Worm (Caenorhabditis elegans) whole organism, L2 larva: ENCODE measurements around the gene R160.2.

ENCODE experiments used
- C34F6.9 ChIP-seq: fragments of 150-350 bp; optimal IDR thresholded peaks from 2 replicates; lab custom pipeline; 2014; ENCODE audit warnings: missing biosample characterization, missing genetic modification characterization
- F13H6.1 ChIP-seq: sonication (generic microtip); optimal IDR thresholded peaks from 2 replicates; lab custom pipeline; 2016; ENCODE audit warnings: missing genetic modification characterization, missing compliant biosample characterization
- R02D3.7 ChIP-seq: fragments of 150-350 bp; optimal IDR thresholded peaks from 2 replicates; lab custom pipeline; 2014; ENCODE audit warnings: missing biosample characterization, missing genetic modification characterization
- Y55F3AM.14 ChIP-seq: fragments of 200-800 bp; sonication (Bioruptor generic); optimal IDR thresholded peaks from 2 replicates; lab custom pipeline; 2018; ENCODE audit warnings: mild to moderate bottlenecking, missing genetic modification characterization, missing compliant biosample characterization
- ZK546.5 ChIP-seq: sonication (generic microtip); optimal IDR thresholded peaks from 2 replicates; lab custom pipeline; 2017; ENCODE audit warnings: missing biosample characterization, missing genetic modification characterization
- alr-1 ChIP-seq: fragments of 150-350 bp; optimal IDR thresholded peaks from 2 replicates; lab custom pipeline; 2014; ENCODE audit warnings: missing biosample characterization, missing genetic modification characterization
- aly-2 ChIP-seq: fragments of 150-350 bp; optimal IDR thresholded peaks from 2 replicates; lab custom pipeline; 2014; ENCODE audit warnings: missing biosample characterization, missing genetic modification characterization
- ama-1 ChIP-seq: fragments of 150-350 bp; optimal IDR thresholded peaks from 2 replicates; lab custom pipeline; 2018; ENCODE audit warnings: inconsistent platforms
- blmp-1 ChIP-seq: sonication (generic microtip); optimal IDR thresholded peaks from 2 replicates; lab custom pipeline; 2017; ENCODE audit warnings: missing genetic modification characterization, mild to moderate bottlenecking, missing compliant biosample characterization, antibody characterized with exemption, moderate library complexity; ENCODE audit not compliant: insufficient read depth
- ceh-82 ChIP-seq: fragments of 150-350 bp; optimal IDR thresholded peaks from 2 replicates; lab custom pipeline; 2014; ENCODE audit warnings: missing biosample characterization, missing genetic modification characterization
- crh-2 ChIP-seq: sonication (generic microtip); optimal IDR thresholded peaks from 2 replicates; lab custom pipeline; 2017; ENCODE audit warnings: missing biosample characterization, missing genetic modification characterization
- dmd-4 ChIP-seq: sonication (generic microtip); optimal IDR thresholded peaks from 2 replicates; lab custom pipeline; 2017; ENCODE audit warnings: missing biosample characterization, missing genetic modification characterization
- egl-27 ChIP-seq: sonication (generic microtip); optimal IDR thresholded peaks from 3 replicates; lab custom pipeline; 2017; ENCODE audit warnings: missing biosample characterization, missing genetic modification reagents, missing genetic modification characterization
- elt-1 ChIP-seq: fragments of 150-350 bp; optimal IDR thresholded peaks from 2 replicates; lab custom pipeline; 2014; ENCODE audit warnings: missing biosample characterization, missing genetic modification characterization
- elt-3 ChIP-seq: sonication (generic microtip); optimal IDR thresholded peaks from 2 replicates; lab custom pipeline; 2017; ENCODE audit warnings: missing biosample characterization, missing genetic modification characterization
- fos-1 ChIP-seq: fragments of 150-350 bp; optimal IDR thresholded peaks from 2 replicates; lab custom pipeline; 2014; ENCODE audit warnings: missing biosample characterization, missing genetic modification characterization
- gmeb-1 ChIP-seq: fragments of 150-350 bp; optimal IDR thresholded peaks from 2 replicates; lab custom pipeline; 2014; ENCODE audit warnings: missing biosample characterization, missing genetic modification characterization
- lin-13 ChIP-seq: fragments of 150-350 bp; optimal IDR thresholded peaks from 2 replicates; lab custom pipeline; 2014; ENCODE audit warnings: missing biosample characterization, missing genetic modification reagents, missing genetic modification characterization
- lin-39 ChIP-seq: fragments of 150-350 bp; optimal IDR thresholded peaks from 2 replicates; lab custom pipeline; 2014; ENCODE audit warnings: missing biosample characterization, missing genetic modification reagents, missing genetic modification characterization
- lsy-2 ChIP-seq, 2 experiments: fragments of 150-350 bp in 1 of 2; sonication (generic microtip) in 1 of 2; optimal IDR thresholded peaks; 2 replicates each; lab custom pipeline; 2014 to 2017; ENCODE audit warnings: missing biosample characterization in 2 of 2, missing genetic modification characterization in 2 of 2
- mab-5 ChIP-seq: fragments of 150-350 bp; optimal IDR thresholded peaks from 2 replicates; lab custom pipeline; 2014; ENCODE audit warnings: missing biosample characterization, missing genetic modification characterization
- mbf-1 ChIP-seq: sonication (generic microtip); optimal IDR thresholded peaks from 2 replicates; lab custom pipeline; 2017; ENCODE audit warnings: missing biosample characterization, missing genetic modification characterization
- mdl-1 ChIP-seq, 2 experiments: fragments of 150-350 bp in 1 of 2; sonication (generic microtip) in 1 of 2; optimal IDR thresholded peaks; 2 replicates each; lab custom pipeline; 2017; ENCODE audit warnings: missing biosample characterization in 2 of 2, missing genetic modification characterization in 2 of 2
- nhr-11 ChIP-seq: fragments of 150-350 bp; optimal IDR thresholded peaks from 2 replicates; lab custom pipeline; 2014; ENCODE audit warnings: missing biosample characterization, missing genetic modification characterization
- nhr-12 ChIP-seq: fragments of 150-350 bp; optimal IDR thresholded peaks from 2 replicates; lab custom pipeline; 2014; ENCODE audit warnings: missing biosample characterization, missing genetic modification characterization
- nhr-129 ChIP-seq: fragments of 150-350 bp; optimal IDR thresholded peaks from 2 replicates; lab custom pipeline; 2014; ENCODE audit warnings: missing biosample characterization, missing genetic modification characterization
- nhr-21 ChIP-seq: fragments of 150-350 bp; optimal IDR thresholded peaks from 2 replicates; lab custom pipeline; 2014; ENCODE audit warnings: missing biosample characterization, missing genetic modification characterization
- nhr-237 ChIP-seq: fragments of 150-350 bp; optimal IDR thresholded peaks from 2 replicates; lab custom pipeline; 2014; ENCODE audit warnings: missing biosample characterization, missing genetic modification characterization
- nhr-25 ChIP-seq: fragments of 150-350 bp; sonication (generic microtip); optimal IDR thresholded peaks from 3 replicates; lab custom pipeline; 2014; ENCODE audit warnings: missing biosample characterization, missing genetic modification characterization
- nhr-6 ChIP-seq: fragments of 150-350 bp; optimal IDR thresholded peaks from 2 replicates; lab custom pipeline; 2014; ENCODE audit warnings: missing biosample characterization, missing genetic modification characterization
- nhr-77 ChIP-seq: fragments of 150-350 bp; optimal IDR thresholded peaks from 2 replicates; lab custom pipeline; 2014; ENCODE audit warnings: missing biosample characterization, missing genetic modification characterization
- peb-1 ChIP-seq: fragments of 150-350 bp; optimal IDR thresholded peaks from 2 replicates; lab custom pipeline; 2014; ENCODE audit warnings: missing biosample characterization, missing genetic modification characterization
- sem-4 ChIP-seq: fragments of 150-350 bp; optimal IDR thresholded peaks from 2 replicates; lab custom pipeline; 2014; ENCODE audit warnings: missing biosample characterization, missing genetic modification reagents, missing genetic modification characterization
- skn-1 ChIP-seq: sonication (generic microtip); optimal IDR thresholded peaks from 2 replicates; lab custom pipeline; 2017; ENCODE audit warnings: missing biosample characterization, missing genetic modification characterization
- sma-3 ChIP-seq: sonication (generic microtip); optimal IDR thresholded peaks from 2 replicates; lab custom pipeline; 2016; ENCODE audit warnings: missing genetic modification reagents, missing genetic modification characterization, missing compliant biosample characterization
- sma-9 ChIP-seq, 2 experiments: fragments of 150-350 bp in 1 of 2; sonication (generic microtip) in 1 of 2; optimal IDR thresholded peaks; 2 replicates each; lab custom pipeline; 2014 to 2016; ENCODE audit warnings: missing genetic modification characterization in 2 of 2, mild to moderate bottlenecking in 1 of 2, missing biosample characterization in 1 of 2, missing compliant biosample characterization in 1 of 2, missing genetic modification reagents in 1 of 2, moderate library complexity in 1 of 2
- snpc-4 ChIP-seq: fragments of 150-350 bp; optimal IDR thresholded peaks from 2 replicates; lab custom pipeline; 2014; ENCODE audit warnings: missing biosample characterization, missing genetic modification characterization
- unc-55 ChIP-seq: fragments of 150-350 bp; sonication (generic microtip); optimal IDR thresholded peaks from 3 replicates; lab custom pipeline; 2014; ENCODE audit warnings: missing biosample characterization, missing genetic modification reagents, missing genetic modification characterization
- unc-62 ChIP-seq: fragments of 150-350 bp; optimal IDR thresholded peaks from 2 replicates; lab custom pipeline; 2014; ENCODE audit warnings: missing biosample characterization, missing genetic modification reagents, missing genetic modification characterization
- zag-1 ChIP-seq: fragments of 150-350 bp; optimal IDR thresholded peaks from 2 replicates; lab custom pipeline; 2014; ENCODE audit warnings: missing biosample characterization, missing genetic modification characterization
- ztf-1 ChIP-seq: fragments of 200-800 bp; sonication (Bioruptor generic); conservative IDR thresholded peaks from 2 replicates; pipeline ENCODE4 v1.3.6; 2022; ENCODE audit warnings: missing genetic modification characterization, missing compliant biosample characterization
- ztf-4 ChIP-seq: fragments of 150-350 bp; optimal IDR thresholded peaks from 2 replicates; lab custom pipeline; 2014; ENCODE audit warnings: missing biosample characterization, missing genetic modification characterization

R160.2 gene

DNA sequence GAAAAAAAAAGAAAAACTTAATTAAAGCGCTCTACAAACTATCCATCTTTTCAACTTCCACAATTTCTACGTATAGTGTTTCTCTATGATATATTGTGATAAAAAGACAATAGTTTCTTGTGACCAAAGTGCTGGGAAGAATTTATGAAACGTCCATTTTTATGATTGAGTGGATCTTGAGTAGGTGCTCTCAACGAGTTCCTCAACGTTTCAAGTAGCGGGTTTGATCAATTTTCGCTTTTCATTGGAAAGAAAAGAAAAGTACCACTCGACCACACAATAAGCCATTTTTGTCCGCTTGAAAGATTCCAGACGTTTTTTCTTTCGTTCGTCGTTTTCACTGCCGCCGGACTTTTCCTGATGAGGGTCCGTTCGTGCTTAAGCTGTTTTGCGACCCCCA lies 20.8 kb upstream of the R160.2 start:
- no peak for TF ChIP-seq nhr-129 (tag; lab: Kevin White, UChicago)
- no peak for TF ChIP-seq Y55F3AM.14
- TF ChIP-seq ama-1 (lab: Kevin White, UChicago), result no peak
- no peak for TF ChIP-seq ceh-82
- TF ChIP-seq, all 48 proteins: peak for 0

DNA sequence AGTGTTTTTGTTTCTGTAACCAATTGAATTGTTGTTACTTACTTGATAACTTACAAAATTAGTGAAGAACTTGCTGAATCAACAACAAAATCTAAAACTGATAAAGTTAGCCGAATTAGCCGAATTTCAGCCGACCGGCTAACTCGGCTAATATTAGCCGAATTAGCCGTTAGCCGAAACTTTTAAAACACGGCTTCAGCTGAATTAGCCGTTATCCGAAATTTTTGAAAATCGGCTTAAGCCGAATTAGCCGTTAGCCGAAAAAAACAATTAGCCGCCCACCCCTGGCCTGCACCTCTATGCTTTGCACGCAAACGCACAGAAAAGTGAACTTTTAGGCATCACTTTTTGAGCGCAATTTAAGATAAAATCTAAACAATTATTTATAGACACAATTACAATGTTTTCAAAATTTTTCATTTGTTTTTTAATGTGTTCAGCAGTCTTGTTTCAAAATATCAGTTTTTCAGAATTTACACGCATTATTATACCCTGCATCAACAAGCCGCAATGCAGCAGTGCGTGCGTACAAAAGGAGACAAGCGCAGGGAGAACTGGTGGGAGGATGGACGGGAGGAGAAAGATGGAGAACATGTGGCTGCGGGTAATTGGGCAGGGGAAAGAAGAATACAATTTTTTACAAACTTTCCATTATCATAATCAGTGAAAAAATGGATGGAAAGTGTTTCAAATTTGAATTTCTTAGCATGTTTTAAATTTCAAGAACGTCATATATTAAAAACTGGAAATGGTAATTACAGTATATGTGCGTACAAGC lies 18.6 kb upstream of the R160.2 start:
- TF ChIP-seq fos-1 (peak; percentile 64), ceh-82 (peak; percentile 63), dmd-4 (no peak), blmp-1 (no peak), ztf-1 (GFP tag; lab: Robert Waterston, UW) (no peak), ZK546.5 (tag; lab: Kevin White, UChicago) (no peak), aly-2 (no peak), nhr-25 (tag; lab: Kevin White, UChicago) (peak; percentile 78), lsy-2 (tag; optimal IDR thresholded peaks at IDR 0.05; lab: Kevin White, UChicago) (peak; percentile 59 to 77), C34F6.9 (tag; lab: Kevin White, UChicago) (peak; percentile 46), R02D3.7 (tag; lab: Kevin White, UChicago) (no peak), ztf-4 (tag; lab: Kevin White, UChicago) (no peak), elt-3 (tag; lab: Kevin White, UChicago) (no peak), F13H6.1 (peak; percentile 79), crh-2 (tag; lab: Kevin White, UChicago) (peak; percentile 89), nhr-21 (tag; lab: Kevin White, UChicago) (peak; percentile 85), nhr-6 (tag; lab: Kevin White, UChicago) (peak; percentile 49), nhr-129 (tag; lab: Kevin White, UChicago) (peak; percentile 82), lin-13 (GFP tag; lab: Kevin White, UChicago) (peak; percentile 60), skn-1 (tag; lab: Kevin White, UChicago) (no peak), mab-5 (tag; lab: Kevin White, UChicago) (peak; percentile 70), gmeb-1 (tag; lab: Kevin White, UChicago) (peak; percentile 82), mbf-1 (peak; percentile 35), sma-3 (GFP tag; lab: Kevin White, UChicago) (peak; percentile 82), peb-1 (tag; lab: Kevin White, UChicago) (no peak), sem-4 (tag; lab: Kevin White, UChicago) (peak; percentile 22), egl-27 (peak; percentile 63), unc-62 (GFP tag; lab: Kevin White, UChicago) (no peak), sma-9 (GFP tag; optimal IDR thresholded peaks at IDR 0.05; lab: Kevin White, UChicago) (peak; percentile 47), sma-9 (tag; optimal IDR thresholded peaks at IDR 0.05; lab: Kevin White, UChicago) (no peak), elt-1 (tag; lab: Kevin White, UChicago) (no peak), unc-55 (GFP tag; lab: Kevin White, UChicago) (peak; percentile 77), snpc-4 (tag; lab: Kevin White, UChicago) (peak; percentile 41)
- TF ChIP-seq, all 48 proteins: peak for 20

DNA sequence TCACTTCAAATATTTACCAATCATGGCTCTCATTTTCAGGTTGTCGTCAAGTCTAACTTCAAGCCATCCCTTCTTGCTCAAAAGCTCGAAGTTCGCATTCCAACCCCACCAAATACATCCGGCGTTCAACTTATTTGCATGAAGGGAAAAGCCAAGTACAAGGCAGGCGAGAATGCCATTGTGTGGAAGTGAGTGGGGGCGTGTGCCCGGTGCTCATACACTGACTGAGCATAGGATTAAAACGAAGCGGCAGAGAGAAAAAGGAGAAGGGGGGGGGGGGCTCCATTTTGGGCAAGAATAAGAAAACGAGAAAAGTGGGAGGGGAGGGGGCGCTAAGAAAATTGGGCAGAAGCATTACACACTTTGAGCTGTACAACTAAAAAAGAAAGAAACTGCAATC lies 15.0 kb upstream of the R160.2 start:
- TF ChIP-seq Y55F3AM.14 (peak; percentile 10), zag-1 (no peak), lin-39 (tag; lab: Kevin White, UChicago) (no peak)

DNA sequence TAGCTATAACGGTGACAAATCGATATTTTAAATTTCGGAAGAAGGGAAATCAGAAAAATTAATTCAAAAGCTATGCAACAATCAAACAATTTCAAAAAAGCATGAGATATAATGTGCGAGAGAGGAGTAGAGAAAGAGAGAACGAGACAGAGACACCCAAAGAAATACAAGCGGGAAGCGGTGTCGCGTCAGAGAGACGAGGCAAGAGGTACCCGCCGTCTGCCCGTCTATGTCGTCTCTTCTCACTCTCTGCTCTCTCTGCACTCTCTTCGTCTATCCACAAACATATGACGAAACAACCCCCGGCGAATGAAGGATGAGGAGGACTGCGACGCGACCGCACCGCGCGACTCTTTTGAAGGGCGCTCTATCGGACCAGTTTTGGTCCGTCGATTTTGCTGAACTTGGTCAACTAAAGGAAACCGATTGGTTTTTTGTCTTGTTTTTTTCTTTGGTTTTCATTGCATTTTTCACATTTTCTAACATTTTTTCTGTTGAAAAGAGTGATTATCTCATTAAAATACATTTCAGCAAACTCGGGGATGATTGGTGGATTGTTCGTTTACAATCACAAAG lies 12.2 kb upstream of the R160.2 start, which contains the start of gene dpy-23:
Gene dpy-23 (plus strand): TSS at position 526 of the 576 bp plus-strand sequence.
- TF ChIP-seq unc-62 (GFP tag; lab: Kevin White, UChicago) (peak; percentile 82), crh-2 (tag; lab: Kevin White, UChicago) (peak; percentile 96), egl-27 (peak; percentile 83), sma-9 (GFP tag; optimal IDR thresholded peaks at IDR 0.05; lab: Kevin White, UChicago) (peak; percentile 97), sma-9 (tag; optimal IDR thresholded peaks at IDR 0.05; lab: Kevin White, UChicago) (no peak), nhr-237 (peak; percentile 57), zag-1 (peak; percentile 95), ztf-4 (tag; lab: Kevin White, UChicago) (peak; percentile 92), skn-1 (tag; lab: Kevin White, UChicago) (no peak), nhr-12 (no peak), unc-55 (GFP tag; lab: Kevin White, UChicago) (peak; percentile 97), F13H6.1 (peak; percentile 98), nhr-11 (tag; lab: Kevin White, UChicago) (no peak), elt-3 (tag; lab: Kevin White, UChicago) (no peak), ama-1 (lab: Kevin White, UChicago) (no peak), dmd-4 (no peak), R02D3.7 (tag; lab: Kevin White, UChicago) (no peak), sem-4 (tag; lab: Kevin White, UChicago) (peak; percentile 93), Y55F3AM.14 (peak; percentile 89), nhr-25 (tag; lab: Kevin White, UChicago) (peak; percentile 93), nhr-77 (tag; lab: Kevin White, UChicago) (peak; percentile 49), mdl-1 (tag; optimal IDR thresholded peaks at IDR 0.05; lab: Kevin White, UChicago) (peak; percentile 46 to 85), snpc-4 (tag; lab: Kevin White, UChicago) (peak; percentile 32), gmeb-1 (tag; lab: Kevin White, UChicago) (peak; percentile 69), ceh-82 (peak; percentile 89), peb-1 (tag; lab: Kevin White, UChicago) (no peak), lin-39 (tag; lab: Kevin White, UChicago) (no peak), nhr-129 (tag; lab: Kevin White, UChicago) (peak; percentile 97), alr-1 (tag; lab: Kevin White, UChicago) (no peak)
